Worm (Caenorhabditis elegans): ENCODE measurements around the gene ZK792.7.

ce11 chrIV:11655370-11655769 is 38.9 kb upstream of the ZK792.7 start, which contains the start of gene ent-1:
- no peak for TF ChIP-seq nhr-11 (tag; optimal IDR thresholded peaks at IDR 0.05)
- no peak for TF ChIP-seq F44E2.7 (GFP tag; IDR thresholded peaks at IDR 0.05)
- peak in 1 of 2 experiments; percentile 9 for TF ChIP-seq lsy-2 (tag; optimal IDR thresholded peaks at IDR 0.05)
- TF ChIP-seq ztf-11 (tag; optimal IDR thresholded peaks at IDR 0.05) = no peak
- TF ChIP-seq madf-5 (GFP tag; IDR thresholded peaks at IDR 0.05) = no peak
